Worm (Caenorhabditis elegans): ENCODE results near the gene dnc-2.

DNA sequence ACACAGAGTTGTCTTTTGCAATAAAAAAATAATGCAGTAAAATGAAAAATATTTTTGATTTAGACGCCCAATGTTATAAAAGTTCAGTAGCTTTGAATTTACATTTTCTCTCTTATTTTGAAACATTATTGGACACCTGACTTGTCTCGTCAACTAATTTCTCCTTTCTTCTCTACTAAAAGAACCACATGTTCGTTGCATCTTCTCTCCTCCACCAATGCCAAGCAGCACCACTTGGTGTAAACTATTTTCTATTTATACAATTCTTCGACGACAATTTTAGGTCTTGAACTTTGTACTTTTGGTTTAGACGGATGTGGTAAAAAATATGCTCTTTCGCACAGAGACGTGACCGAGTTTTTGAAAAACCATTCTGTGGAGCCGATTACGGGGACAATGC is 5.1 kb upstream of the dnc-2 start:
- TF ChIP-seq W03F9.2 (tag; optimal IDR thresholded peaks at IDR 0.05) (no peak), him-1 (tag; optimal IDR thresholded peaks at IDR 0.05) (no peak)

All from whole organism, L4/young adult.